Worm (Caenorhabditis elegans): ENCODE results near the gene F56D6.11.

Gene F56D6.11

DNA sequence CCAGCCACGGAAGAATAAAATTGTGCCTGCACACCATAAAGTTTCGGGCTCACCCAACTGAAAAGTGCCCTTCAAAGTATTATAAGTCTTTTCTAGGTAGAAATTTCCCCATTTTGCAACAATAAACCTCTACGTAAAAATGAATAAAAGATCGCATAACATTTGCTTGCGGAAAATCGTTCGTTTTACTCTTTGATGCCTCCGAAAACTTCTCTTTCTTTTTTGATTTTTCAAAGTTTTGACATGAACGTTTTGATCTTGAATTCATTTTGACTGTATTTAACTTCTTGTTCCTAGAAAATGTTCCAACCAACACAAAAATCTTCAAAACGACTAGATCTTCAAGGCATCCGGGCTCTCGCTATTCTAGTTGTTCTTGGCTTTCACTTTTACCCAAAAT is 17.3 kb downstream of the F56D6.11 start, which contains the start of gene oac-21:
Gene oac-21, plus strand, starts transcription at position 301 of the 400 bp plus-strand sequence.
- no peak for TF ChIP-seq nhr-28 (tag; optimal IDR thresholded peaks at IDR 0.05)
- TF ChIP-seq mab-5 (tag; optimal IDR thresholded peaks at IDR 0.05) = no peak
- no peak for TF ChIP-seq lsy-2 (tag; optimal IDR thresholded peaks at IDR 0.05)

DNA sequence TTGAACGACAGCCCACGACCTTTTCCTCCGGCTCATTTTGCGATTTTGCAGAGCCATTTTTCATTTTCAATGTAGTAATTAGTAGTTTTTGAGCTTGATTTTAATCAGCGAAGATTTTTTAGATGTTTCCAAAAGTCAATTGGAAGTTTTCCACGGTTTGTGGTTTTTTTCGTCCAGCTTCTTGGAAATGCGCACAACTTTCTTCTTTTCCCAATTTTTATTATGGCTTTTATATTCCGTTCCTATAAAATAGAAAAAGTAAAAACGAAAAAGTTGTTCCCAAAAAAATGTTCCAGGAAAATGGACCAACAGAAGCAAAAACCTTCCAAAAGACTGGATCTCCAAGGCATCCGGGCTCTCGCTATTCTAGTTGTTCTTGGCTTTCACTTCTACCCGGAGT is 20.9 kb downstream of the F56D6.11 start, which contains the start of gene oac-22:
Gene oac-22, plus strand, starts transcription at position 301 of the 400 bp plus-strand sequence.
- TF ChIP-seq ceh-83 (GFP tag; optimal IDR thresholded peaks at IDR 0.05) = no peak
- TF ChIP-seq zip-8 (tag; optimal IDR thresholded peaks at IDR 0.05) = no peak
- no peak for TF ChIP-seq blmp-1 (tag; optimal IDR thresholded peaks at IDR 0.05)
- TF ChIP-seq cnd-1 (tag; optimal IDR thresholded peaks at IDR 0.05) = no peak
- TF ChIP-seq mls-2 (tag; optimal IDR thresholded peaks at IDR 0.05) = no peak

DNA sequence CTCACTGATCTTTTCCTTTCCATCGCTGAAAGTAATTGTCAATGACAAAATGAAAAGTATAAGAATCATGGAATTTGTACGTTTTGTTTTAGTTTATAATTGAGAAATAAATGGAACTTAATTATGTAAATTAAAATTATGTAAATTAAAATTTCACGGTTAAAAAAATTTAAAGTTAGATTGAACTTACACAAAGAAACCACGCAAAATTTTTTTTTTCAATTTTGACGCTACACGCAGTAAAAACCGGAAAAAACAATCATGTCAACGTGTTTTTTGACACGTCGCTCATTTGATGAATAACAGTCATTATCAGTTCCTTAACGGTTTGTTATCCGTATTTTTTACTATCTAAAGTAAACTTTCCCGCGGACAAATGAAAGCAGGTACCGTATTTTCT is 25.2 kb downstream of the F56D6.11 start, which contains the start of the genes F37C4.8 and oac-23:
Gene F37C4.8, minus strand, starts transcription at position 101 of the 400 bp plus-strand sequence.
Gene oac-23, plus strand, starts transcription at position 323 of the 400 bp plus-strand sequence.
- TF ChIP-seq nhr-237 (tag; optimal IDR thresholded peaks at IDR 0.05) (no peak), hlh-1 (tag; optimal IDR thresholded peaks at IDR 0.05) (no peak), nhr-28 (tag; optimal IDR thresholded peaks at IDR 0.05) (no peak), ces-1 (GFP tag; optimal IDR thresholded peaks at IDR 0.05) (no peak), elt-3 (tag; optimal IDR thresholded peaks at IDR 0.05) (no peak), bed-3 (GFP tag; optimal IDR thresholded peaks at IDR 0.05) (no peak), unc-62 (GFP tag; optimal IDR thresholded peaks at IDR 0.05) (no peak), ceh-83 (GFP tag; optimal IDR thresholded peaks at IDR 0.05) (no peak), nhr-2 (tag; optimal IDR thresholded peaks at IDR 0.05) (no peak), nhr-76 (tag; optimal IDR thresholded peaks at IDR 0.05) (no peak), mep-1 (tag; optimal IDR thresholded peaks at IDR 0.05) (no peak), ceh-39 (tag; optimal IDR thresholded peaks at IDR 0.05) (no peak), lsy-2 (tag; optimal IDR thresholded peaks at IDR 0.05) (no peak), elt-1 (tag; optimal IDR thresholded peaks at IDR 0.05; ENCODE audit: borderline replicate concordance, insufficient read depth) (no peak), lin-32 (GFP tag; optimal IDR thresholded peaks at IDR 0.05) (no peak), cnd-1 (tag; optimal IDR thresholded peaks at IDR 0.05) (no peak), ham-2 (GFP tag; optimal IDR thresholded peaks at IDR 0.05) (no peak), unc-39 (tag; optimal IDR thresholded peaks at IDR 0.05) (no peak)

DNA sequence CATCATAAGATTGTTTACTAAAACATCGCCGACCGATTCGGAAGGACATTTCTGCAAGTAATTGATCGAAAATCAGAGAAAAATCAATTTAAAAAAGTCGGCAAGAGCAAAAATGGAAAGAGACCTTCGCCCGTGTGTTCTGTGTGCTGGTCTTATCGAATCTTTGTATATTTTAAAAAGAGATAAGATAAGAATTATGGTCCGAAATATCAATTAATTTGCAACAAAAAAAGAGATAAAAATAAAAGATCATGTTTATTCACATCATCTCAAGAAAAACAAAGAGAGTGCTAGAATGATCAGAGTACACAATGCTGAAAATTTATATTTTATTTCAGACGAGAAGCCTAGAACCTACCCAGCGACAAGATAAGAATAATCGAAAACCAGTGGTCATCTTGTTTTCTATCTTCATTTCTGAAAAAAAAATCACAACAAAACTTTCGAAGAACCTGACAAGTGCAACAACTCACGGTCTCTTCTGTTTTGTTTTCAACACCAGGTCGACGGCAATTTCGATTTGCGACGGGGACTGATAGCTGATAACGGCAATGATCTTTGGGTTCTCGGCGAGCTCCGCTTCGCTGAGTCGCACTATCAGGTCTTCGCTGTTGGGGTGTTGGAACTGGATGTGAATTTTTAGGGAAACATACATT is 27.9 kb downstream of the F56D6.11 start, which contains the start of gene F37C4.6:
Gene F37C4.6, minus strand, starts transcription at position 51 of the 656 bp plus-strand sequence.
- TF ChIP-seq tbx-8 (GFP tag; optimal IDR thresholded peaks at IDR 0.05) = no peak
- TF ChIP-seq sem-2 (GFP tag; optimal IDR thresholded peaks at IDR 0.05) = no peak
- no peak for TF ChIP-seq pha-4 (tag; optimal IDR thresholded peaks at IDR 0.05)
- no peak for TF ChIP-seq mls-2 (tag; optimal IDR thresholded peaks at IDR 0.05)
- TF ChIP-seq bed-3 (GFP tag; optimal IDR thresholded peaks at IDR 0.05) = no peak
- TF ChIP-seq nhr-237 (tag; optimal IDR thresholded peaks at IDR 0.05) = no peak
- TF ChIP-seq nhr-2 (tag; optimal IDR thresholded peaks at IDR 0.05) = no peak
- TF ChIP-seq drap-1 (GFP tag; optimal IDR thresholded peaks at IDR 0.05) = no peak
- TF ChIP-seq ceh-83 (GFP tag; optimal IDR thresholded peaks at IDR 0.05) = no peak
- no peak for TF ChIP-seq lin-32 (GFP tag; optimal IDR thresholded peaks at IDR 0.05)
- TF ChIP-seq M03D4.4 (tag; optimal IDR thresholded peaks at IDR 0.05) = no peak
- TF ChIP-seq mab-5 (tag; optimal IDR thresholded peaks at IDR 0.05) = no peak
- TF ChIP-seq nhr-12 (tag; optimal IDR thresholded peaks at IDR 0.05) = no peak
- no peak for TF ChIP-seq unc-120 (tag; optimal IDR thresholded peaks at IDR 0.05; ENCODE audit: poor library complexity, severe bottlenecking)
- no peak for TF ChIP-seq unc-62 (GFP tag; optimal IDR thresholded peaks at IDR 0.05)

DNA sequence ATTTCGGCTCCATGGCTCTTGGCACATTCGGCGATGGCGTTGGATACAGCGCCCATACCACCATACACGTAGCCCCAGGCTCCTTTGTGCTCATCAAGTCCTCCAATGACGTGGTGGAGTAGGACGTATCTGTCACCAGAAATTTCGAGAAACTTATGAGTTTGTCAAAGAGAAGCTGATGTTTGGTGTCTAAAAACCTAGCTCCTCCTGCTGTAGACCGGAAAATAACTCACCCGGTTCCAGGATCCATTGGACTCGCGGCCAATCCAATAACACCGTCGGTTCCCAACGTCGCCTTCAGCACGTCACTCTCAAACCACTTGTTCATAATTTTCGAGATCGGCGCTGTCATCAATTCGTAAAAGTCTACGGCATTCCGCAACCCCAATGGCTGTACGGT is 29.3 kb downstream of the F56D6.11 start:
- TF ChIP-seq blmp-1 (tag; optimal IDR thresholded peaks at IDR 0.05) = no peak
- TF ChIP-seq sem-2 (GFP tag; optimal IDR thresholded peaks at IDR 0.05) = no peak
- TF ChIP-seq elt-3 (tag; optimal IDR thresholded peaks at IDR 0.05) = no peak
- TF ChIP-seq ham-2 (GFP tag; optimal IDR thresholded peaks at IDR 0.05) = no peak
- TF ChIP-seq mep-1 (tag; optimal IDR thresholded peaks at IDR 0.05) = no peak
- TF ChIP-seq zip-8 (tag; optimal IDR thresholded peaks at IDR 0.05) = no peak
- no peak for TF ChIP-seq cnd-1 (tag; optimal IDR thresholded peaks at IDR 0.05)
- TF ChIP-seq tbx-8 (GFP tag; optimal IDR thresholded peaks at IDR 0.05) = no peak
- TF ChIP-seq snpc-4 (tag; optimal IDR thresholded peaks at IDR 0.05) = no peak
- TF ChIP-seq nhr-2 (tag; optimal IDR thresholded peaks at IDR 0.05) = no peak
- no peak for TF ChIP-seq hlh-1 (tag; optimal IDR thresholded peaks at IDR 0.05)
- TF ChIP-seq elt-1 (tag; optimal IDR thresholded peaks at IDR 0.05; ENCODE audit: borderline replicate concordance, insufficient read depth) = no peak
- no peak for TF ChIP-seq nhr-28 (tag; optimal IDR thresholded peaks at IDR 0.05)
- no peak for TF ChIP-seq mls-2 (tag; optimal IDR thresholded peaks at IDR 0.05)
- TF ChIP-seq lsy-2 (tag; optimal IDR thresholded peaks at IDR 0.05) = no peak
- no peak for TF ChIP-seq mab-5 (tag; optimal IDR thresholded peaks at IDR 0.05)
- TF ChIP-seq ces-1 (GFP tag; optimal IDR thresholded peaks at IDR 0.05) = no peak
- no peak for TF ChIP-seq ceh-39 (tag; optimal IDR thresholded peaks at IDR 0.05)
- TF ChIP-seq pha-4 (tag; optimal IDR thresholded peaks at IDR 0.05) = no peak

Measured in whole organism, mixed stage, embryonic.